Fruit fly (Drosophila melanogaster): Measurements from ENCODE around the gene Ilp4.

The Ilp4 gene

DNA sequence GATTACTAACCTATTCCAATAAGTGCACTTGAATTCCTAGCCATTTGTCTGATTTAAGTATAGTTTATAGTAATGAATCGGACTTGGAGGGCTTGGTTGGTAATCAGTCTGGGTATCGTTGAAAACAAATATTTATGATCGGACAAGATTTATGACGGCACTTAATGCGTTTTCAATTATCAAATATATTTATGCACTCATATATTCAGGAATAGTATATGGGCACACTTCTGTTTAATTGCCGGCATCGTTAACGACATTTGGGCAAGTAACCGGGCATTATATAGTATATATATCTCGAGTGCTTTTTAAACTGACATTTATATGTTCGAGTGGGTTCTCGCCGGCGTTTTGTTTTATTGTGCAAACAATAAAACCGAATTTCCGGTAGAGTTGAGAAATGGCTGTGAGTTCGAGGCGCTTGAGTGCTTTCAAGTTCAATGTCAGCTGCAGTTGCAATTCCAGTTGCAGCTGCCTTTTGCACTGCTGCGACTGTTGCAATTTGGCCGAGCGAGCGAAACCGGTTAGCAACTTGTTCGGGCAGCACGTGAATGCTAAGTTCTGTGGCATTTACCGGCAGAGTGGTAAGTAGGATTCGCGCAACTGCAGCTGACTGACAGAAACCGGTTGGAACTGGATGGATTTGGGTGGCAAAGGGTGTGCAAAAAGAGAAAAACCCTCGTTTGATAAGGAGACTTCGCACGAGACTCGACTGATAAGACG, 36.3 kb downstream of the Ilp4 start:
- peak; percentile 31 for TF ChIP-seq noc (tag; optimal IDR thresholded peaks at IDR 0.05)

DNA sequence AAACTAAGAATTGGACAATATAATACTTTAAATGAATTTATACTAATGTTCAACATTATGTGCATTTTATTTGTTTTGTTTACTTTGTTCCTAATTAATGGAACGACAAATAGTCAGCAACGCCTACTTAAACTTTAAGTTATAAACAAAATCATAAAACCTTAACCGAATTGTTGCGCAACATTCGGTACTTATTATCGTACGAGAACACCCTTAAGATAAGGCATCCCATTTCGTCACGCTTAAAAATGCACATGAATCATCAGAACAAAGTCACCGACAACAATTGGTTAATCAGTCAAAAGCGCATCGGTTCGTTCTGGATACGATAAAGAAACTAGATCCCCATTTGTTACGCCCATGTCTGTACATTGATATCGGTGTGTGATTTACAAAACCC, 37.7 kb downstream of the Ilp4 start:
- TF ChIP-seq noc (tag; optimal IDR thresholded peaks at IDR 0.05): no peak

DNA sequence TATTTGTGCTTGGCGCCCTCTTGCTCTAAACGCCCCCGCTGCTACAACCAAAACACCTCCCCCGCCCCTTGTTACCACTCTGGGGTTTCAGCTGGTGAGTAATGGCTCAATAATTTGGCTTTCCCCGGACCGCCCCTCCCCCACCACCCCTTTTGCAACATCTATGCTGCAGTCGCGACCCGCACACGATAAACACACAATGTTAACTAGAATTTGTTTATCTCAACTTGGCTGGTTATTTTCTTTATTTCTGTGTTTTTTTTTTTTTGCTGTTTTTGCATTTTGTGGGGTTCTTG, 38.4 kb downstream of the Ilp4 start:
- no peak for TF ChIP-seq noc (tag; optimal IDR thresholded peaks at IDR 0.05)

DNA sequence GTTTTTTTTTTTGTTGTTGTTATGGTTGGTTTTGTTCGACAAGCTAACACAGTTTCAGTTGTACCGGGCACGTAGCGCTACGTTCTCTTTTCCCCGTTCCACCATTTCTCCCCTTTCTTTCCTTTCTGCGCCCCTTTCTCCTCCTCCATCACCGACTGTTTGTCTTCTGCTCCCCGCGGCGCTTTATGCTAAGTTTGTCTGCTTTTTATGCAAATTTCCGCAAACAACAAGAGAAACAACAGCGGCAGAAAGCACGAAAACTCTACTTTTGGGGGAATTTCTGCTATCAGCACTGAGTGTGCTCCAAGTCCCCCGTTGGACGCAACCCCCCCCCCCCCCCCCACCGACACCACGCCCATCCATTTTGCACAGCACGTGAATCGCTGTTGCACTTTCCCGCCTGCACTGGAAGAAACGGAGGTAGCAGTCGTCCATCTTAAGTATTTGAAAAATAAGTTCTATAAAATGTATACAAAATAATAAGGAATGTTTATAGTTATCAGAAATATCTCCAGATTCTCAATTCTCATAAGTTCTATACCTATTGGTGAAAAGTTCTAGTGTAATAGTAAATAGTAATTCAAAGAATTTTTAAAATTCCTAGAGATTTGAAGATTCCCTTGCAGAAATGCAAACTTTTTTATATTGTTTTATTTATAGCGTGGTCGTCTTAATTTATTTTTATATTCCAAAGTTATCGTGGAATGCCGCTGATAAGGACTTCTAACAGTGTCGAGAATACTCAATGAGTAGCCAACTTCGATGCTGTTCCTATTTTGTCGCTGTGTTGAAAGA, 39.0 kb downstream of the Ilp4 start:
- no peak for TF ChIP-seq noc (tag; optimal IDR thresholded peaks at IDR 0.05)

DNA sequence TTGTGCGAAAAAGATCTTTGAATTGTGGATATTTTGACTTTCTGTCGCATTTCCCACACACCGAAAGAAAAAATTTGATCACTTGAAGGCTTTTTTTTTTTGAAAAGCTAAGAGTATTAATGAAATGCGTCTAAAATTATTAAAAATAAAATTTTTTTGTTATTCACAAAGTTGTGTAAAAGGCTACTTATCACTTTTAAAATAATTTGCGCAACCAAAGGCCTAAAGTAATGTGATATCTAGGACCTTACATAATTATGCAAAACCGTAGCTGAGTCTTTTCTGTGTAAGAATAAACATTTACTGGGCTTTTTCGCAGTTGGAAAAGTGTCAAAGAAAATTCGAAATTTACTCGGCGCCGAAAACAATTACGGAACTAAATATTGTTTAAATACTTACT, 39.8 kb downstream of the Ilp4 start:
- no peak for TF ChIP-seq noc (tag; optimal IDR thresholded peaks at IDR 0.05)

DNA sequence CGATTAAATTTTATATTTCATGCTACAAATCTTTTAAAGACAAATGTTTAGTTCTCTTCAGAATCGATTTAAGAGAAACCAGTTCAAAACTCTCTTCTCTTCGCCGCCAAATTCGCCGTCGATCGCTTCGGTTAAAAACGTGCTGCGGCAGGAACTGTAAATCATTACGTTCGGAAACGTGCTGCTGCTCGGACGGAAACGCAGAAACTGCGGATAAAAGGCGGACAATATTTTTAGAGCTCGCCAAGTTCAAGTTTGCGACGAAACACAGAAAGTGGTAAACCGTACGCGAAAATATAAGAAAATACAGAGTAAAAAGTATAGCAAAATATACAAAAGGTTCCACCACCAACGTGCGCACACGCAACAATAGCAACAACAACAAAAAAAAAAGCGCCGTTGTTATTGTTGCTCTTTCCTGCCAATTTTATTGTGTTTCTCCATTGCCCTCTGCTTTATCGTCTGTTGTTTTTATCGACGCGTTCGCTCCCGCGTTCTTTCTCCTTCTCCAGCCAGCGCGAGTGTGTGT, 40.6 kb downstream of the Ilp4 start, which contains the start of gene Ae2:
Gene Ae2, plus strand, starts transcription at position 156 of the 529 bp plus-strand sequence.
- no peak for TF ChIP-seq noc (tag; optimal IDR thresholded peaks at IDR 0.05)

DNA sequence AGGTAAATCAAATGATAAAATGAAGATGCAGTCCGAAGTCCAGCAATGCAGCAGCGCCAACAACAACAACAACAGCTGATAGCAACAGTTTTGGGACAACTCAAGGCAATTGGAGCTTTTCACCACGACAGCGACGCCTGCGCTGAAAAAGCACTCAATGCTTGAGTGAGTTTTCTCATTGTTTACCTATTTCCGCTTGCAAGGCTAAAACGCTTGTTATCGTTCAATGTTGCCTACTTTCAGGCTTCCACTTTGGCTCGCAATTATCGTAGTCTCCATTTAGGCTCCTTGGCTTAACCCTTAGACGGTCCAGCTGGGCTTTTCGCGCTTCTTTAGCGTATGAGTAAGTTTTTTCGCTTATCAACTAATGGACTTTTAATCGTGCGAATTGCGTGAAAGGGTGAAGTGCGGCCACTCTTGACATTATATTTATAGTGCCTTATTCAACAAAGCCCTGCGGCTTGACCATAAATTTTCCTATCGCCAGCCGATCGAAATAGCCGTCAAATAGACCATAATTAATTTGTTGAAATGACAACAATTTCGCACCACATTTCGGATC, 41.9 kb downstream of the Ilp4 start:
- TF ChIP-seq noc (tag; optimal IDR thresholded peaks at IDR 0.05): peak; percentile 67

DNA sequence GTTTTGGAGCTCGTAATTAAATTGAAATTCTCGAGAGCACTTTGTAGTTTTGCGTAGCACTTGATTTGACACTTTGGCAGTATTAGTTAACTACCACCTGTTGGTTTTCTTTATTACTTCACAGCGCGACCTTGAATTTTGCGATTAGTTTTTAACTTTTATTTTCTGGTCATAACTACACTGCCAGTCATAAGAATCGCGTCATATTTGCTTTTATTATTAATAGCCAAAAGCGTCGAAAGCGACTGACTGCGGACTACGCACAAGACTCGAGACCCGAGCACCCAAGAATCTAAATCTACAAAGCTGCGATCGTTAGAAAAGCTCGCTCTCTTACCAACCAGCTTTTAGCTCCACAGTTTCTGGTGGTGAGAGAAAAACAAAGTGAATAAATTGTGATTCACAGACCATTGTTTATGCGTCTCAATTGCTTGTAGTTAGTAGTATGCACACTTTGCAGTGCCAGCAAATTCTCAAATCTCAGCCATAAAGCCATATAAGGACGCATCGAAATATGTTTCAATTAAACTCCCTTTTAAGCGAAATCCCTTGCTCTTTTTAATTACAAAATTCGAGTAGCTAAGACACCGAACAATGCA, 43.8 kb downstream of the Ilp4 start, which contains the start of gene CG42268:
Gene CG42268, minus strand, starts transcription at position 245 of the 599 bp plus-strand sequence.
- peak; percentile 9 for TF ChIP-seq noc (tag; optimal IDR thresholded peaks at IDR 0.05)
